Fruit fly (Drosophila melanogaster): ENCODE results near the gene CG3457.
A peak's percentile ranks its signal among the peaks of the same experiment; 100 is the strongest.

dm6 chrX:2196086-2196732 lies 8.6 kb downstream of the CG3457 start:
- TF ChIP-seq CG12768 (GFP tag; optimal IDR thresholded peaks at IDR 0.05) (no peak), pad (GFP tag; optimal IDR thresholded peaks at IDR 0.05) (peak; percentile 27), CG1620 (GFP tag; optimal IDR thresholded peaks at IDR 0.05) (no peak), CG33017 (tag; optimal IDR thresholded peaks at IDR 0.05) (no peak), toe (GFP tag; optimal IDR thresholded peaks at IDR 0.05) (no peak), CG7101 (tag; optimal IDR thresholded peaks at IDR 0.05) (peak; percentile 71), cic (GFP tag; optimal IDR thresholded peaks at IDR 0.05) (no peak)

Data from whole organism, adult.